Worm (Caenorhabditis elegans) whole organism, L4/young adult: ENCODE data around the gene C55C3.73.

Experiments
- dao-5 ChIP-seq: sonication (generic microtip); optimal IDR thresholded peaks from 2 replicates; lab custom pipeline; 2016; ENCODE audit warnings: missing genotype, missing genetic modification characterization, moderate library complexity, missing compliant biosample characterization
- him-1 ChIP-seq: sonication (generic microtip); optimal IDR thresholded peaks from 2 replicates; lab custom pipeline; 2016; ENCODE audit warnings: missing genotype, missing genetic modification reagents, missing genetic modification characterization, missing compliant biosample characterization

DNA sequence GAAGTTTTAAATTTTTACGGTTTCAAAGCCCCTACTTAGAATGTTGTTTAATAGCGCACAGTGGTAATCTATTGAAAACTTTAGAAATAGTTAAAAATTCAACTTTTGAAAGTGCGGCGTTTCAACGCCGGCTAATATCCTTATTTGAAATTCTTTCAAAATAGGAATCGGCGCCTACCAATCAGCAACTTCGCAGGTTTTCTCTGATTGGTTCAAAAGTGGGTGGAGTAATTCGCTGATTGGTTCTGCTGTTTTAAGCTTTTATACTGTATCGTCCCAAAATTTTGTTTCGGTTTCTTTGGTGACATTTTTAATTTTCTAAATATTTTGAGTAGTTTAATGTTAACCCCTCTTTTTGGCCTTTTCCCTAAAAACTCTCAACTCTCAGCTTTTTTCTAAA, 48.7 kb upstream of the C55C3.73 start:
- TF ChIP-seq dao-5 (tag; lab: Kevin White, UChicago) (no peak), him-1 (tag; lab: Kevin White, UChicago) (no peak)
